Worm (Caenorhabditis elegans): Measurements from ENCODE around the gene spn-4.

DNA sequence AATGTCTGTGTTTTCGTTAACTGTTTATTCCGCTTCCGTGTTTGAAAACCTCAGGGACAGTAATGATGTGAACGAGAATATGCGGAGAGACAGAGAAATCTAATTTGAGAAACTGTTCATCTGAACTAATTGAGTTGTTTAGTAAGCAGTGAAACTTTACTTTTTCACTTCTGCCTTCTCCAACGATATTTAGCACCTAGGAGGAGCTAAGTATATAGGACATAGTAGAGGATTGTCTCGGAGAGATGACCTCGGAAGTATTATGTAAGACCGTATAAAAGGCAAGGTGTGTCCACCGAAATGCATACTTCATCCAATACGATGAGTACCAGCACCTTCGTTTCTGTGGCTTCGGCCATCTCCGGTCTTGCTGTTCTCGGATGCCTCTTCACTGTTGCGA, 44.7 kb upstream of the spn-4 start, which contains the start of gene col-141:
- no peak for TF ChIP-seq mdl-1 (tag; optimal IDR thresholded peaks at IDR 0.05)
- TF ChIP-seq Y116A8C.19 (tag; optimal IDR thresholded peaks at IDR 0.05; ENCODE audit: borderline replicate concordance) = no peak
